Worm (Caenorhabditis elegans) whole organism, young adult: ENCODE data around the gene F13H10.1.
A peak's percentile ranks its signal among the peaks of the same experiment; 100 is the strongest.

Source experiments
- C06A6.2 ChIP-seq: fragments of 200-800 bp; sonication (Bioruptor generic); conservative IDR thresholded peaks from 2 replicates; pipeline ENCODE4 v1.3.6; 2022; ENCODE audit warnings: missing genetic modification characterization, missing compliant biosample characterization
- F37B4.10 ChIP-seq: fragments of 200-800 bp; sonication (Bioruptor generic); IDR thresholded peaks from 2 replicates; pipeline ENCODE4 v1.3.6; 2022; ENCODE audit warnings: missing genetic modification characterization, missing compliant biosample characterization
- F55B11.4 ChIP-seq: sonication (generic microtip); optimal IDR thresholded peaks from 2 replicates; lab custom pipeline; 2016; ENCODE audit warnings: missing compliant biosample characterization, missing genetic modification characterization, borderline replicate concordance; ENCODE audit not compliant: insufficient read depth
- F57C9.4 ChIP-seq: sonication (generic microtip); optimal IDR thresholded peaks from 2 replicates; lab custom pipeline; 2017; ENCODE audit warnings: mild to moderate bottlenecking, missing genetic modification characterization, missing compliant biosample characterization
- K12H6.12 ChIP-seq: fragments of 200-800 bp; sonication (Bioruptor generic); optimal IDR thresholded peaks from 2 replicates; lab custom pipeline; 2018; ENCODE audit warnings: mild to moderate bottlenecking, missing genetic modification characterization, missing compliant biosample characterization
- T07F8.4 ChIP-seq: sonication (generic microtip); optimal IDR thresholded peaks from 2 replicates; lab custom pipeline; 2016; ENCODE audit warnings: mild to moderate bottlenecking, missing genetic modification characterization, moderate library complexity, missing compliant biosample characterization
- Y79H2A.3 ChIP-seq: fragments of 200-800 bp; sonication (Bioruptor generic); conservative IDR thresholded peaks from 2 replicates; pipeline ENCODE4 v1.3.6; 2022; ENCODE audit warnings: missing genetic modification reagents, missing genetic modification characterization, missing compliant biosample characterization
- atf-7 ChIP-seq: sonication (generic microtip); optimal IDR thresholded peaks from 2 replicates; lab custom pipeline; 2017; ENCODE audit warnings: mild to moderate bottlenecking, missing genetic modification characterization, missing compliant biosample characterization
- attf-5 ChIP-seq: fragments of 200-800 bp; sonication (Bioruptor generic); optimal IDR thresholded peaks from 2 replicates; lab custom pipeline; 2018; ENCODE audit warnings: mild to moderate bottlenecking, missing genetic modification characterization, missing compliant biosample characterization
- ccch-3 ChIP-seq: fragments of 200-800 bp; sonication (Bioruptor generic); optimal IDR thresholded peaks from 2 replicates; lab custom pipeline; 2018; ENCODE audit warnings: mild to moderate bottlenecking, missing genetic modification characterization, missing compliant biosample characterization
- cebp-1 ChIP-seq, 2 experiments: fragments of 200-800 bp in 1 of 2; sonication (Bioruptor generic) in 1 of 2; sonication (generic microtip) in 1 of 2; IDR thresholded peaks in 1 of 2; optimal IDR thresholded peaks in 1 of 2; 2 replicates each; pipeline versions ENCODE4 v1.3.6 to Lab custom; 2017 to 2022; ENCODE audit warnings: missing compliant biosample characterization in 2 of 2, missing genetic modification characterization in 2 of 2, mild to moderate bottlenecking in 1 of 2, missing genetic modification reagents in 1 of 2, moderate library complexity in 1 of 2
- cebp-2 ChIP-seq: fragments of 200-800 bp; sonication (Bioruptor generic); IDR thresholded peaks from 2 replicates; pipeline ENCODE4 v1.3.6; 2022; ENCODE audit warnings: missing genetic modification characterization, missing compliant biosample characterization
- ceh-40 ChIP-seq: fragments of 200-800 bp; sonication (Bioruptor generic); IDR thresholded peaks from 2 replicates; pipeline ENCODE4 v1.3.6; 2022; ENCODE audit warnings: missing genetic modification characterization, missing compliant biosample characterization
- ceh-91 ChIP-seq: fragments of 200-800 bp; sonication (Bioruptor generic); IDR thresholded peaks from 2 replicates; pipeline ENCODE4 v1.3.6; 2022; ENCODE audit warnings: missing genetic modification reagents, missing genetic modification characterization, missing compliant biosample characterization
- chd-7 ChIP-seq: sonication (generic microtip); optimal IDR thresholded peaks from 2 replicates; lab custom pipeline; 2016; ENCODE audit warnings: mild to moderate bottlenecking, missing genetic modification characterization, moderate library complexity, missing compliant biosample characterization
- dox-1 ChIP-seq: fragments of 200-800 bp; sonication (Bioruptor generic); IDR thresholded peaks from 2 replicates; pipeline ENCODE4 v1.3.6; 2022; ENCODE audit warnings: missing genetic modification reagents, missing genetic modification characterization, missing compliant biosample characterization
- egl-18 ChIP-seq: fragments of 200-800 bp; sonication (Bioruptor generic); IDR thresholded peaks from 2 replicates; pipeline ENCODE4 v1.3.6; 2022; ENCODE audit warnings: missing genetic modification reagents, missing genetic modification characterization, missing compliant biosample characterization
- ets-4 ChIP-seq: fragments of 200-800 bp; sonication (Bioruptor generic); optimal IDR thresholded peaks from 2 replicates; lab custom pipeline; 2018; ENCODE audit warnings: mild to moderate bottlenecking, missing genetic modification characterization, missing compliant biosample characterization
- him-1 ChIP-seq: sonication (generic microtip); optimal IDR thresholded peaks from 2 replicates; lab custom pipeline; 2016; ENCODE audit warnings: missing genotype, missing genetic modification reagents, missing genetic modification characterization, missing compliant biosample characterization
- hlh-12 ChIP-seq: sonication (generic microtip); optimal IDR thresholded peaks from 2 replicates; lab custom pipeline; 2016; ENCODE audit warnings: missing genetic modification characterization, missing compliant biosample characterization
- lag-1 ChIP-seq: fragments of 200-800 bp; sonication (Bioruptor generic); IDR thresholded peaks from 2 replicates; pipeline ENCODE4 v1.3.6; 2022; ENCODE audit warnings: missing genetic modification reagents, missing genetic modification characterization, missing compliant biosample characterization
- let-607 ChIP-seq, 2 experiments: fragments of 200-800 bp in 1 of 2; sonication (Bioruptor generic) in 1 of 2; sonication (generic microtip) in 1 of 2; optimal IDR thresholded peaks; 2 replicates each; lab custom pipeline; 2016 to 2018; ENCODE audit warnings: mild to moderate bottlenecking in 2 of 2, missing compliant biosample characterization in 2 of 2, missing genetic modification characterization in 2 of 2, moderate library complexity in 2 of 2, missing genotype in 1 of 2
- lin-54 ChIP-seq: fragments of 200-800 bp; sonication (Bioruptor generic); optimal IDR thresholded peaks from 2 replicates; lab custom pipeline; 2018; ENCODE audit warnings: mild to moderate bottlenecking, missing genetic modification characterization, missing compliant biosample characterization
- mcd-1 ChIP-seq: fragments of 200-800 bp; sonication (Bioruptor generic); IDR thresholded peaks from 2 replicates; pipeline ENCODE4 v1.3.6; 2022; ENCODE audit warnings: missing genetic modification reagents, missing genetic modification characterization, missing compliant biosample characterization
- mxl-1 ChIP-seq: sonication (generic microtip); optimal IDR thresholded peaks from 2 replicates; lab custom pipeline; 2016; ENCODE audit warnings: missing genetic modification characterization, missing compliant biosample characterization
- nhr-80 ChIP-seq: sonication (generic microtip); optimal IDR thresholded peaks from 2 replicates; lab custom pipeline; 2016; ENCODE audit warnings: missing genetic modification characterization, missing compliant biosample characterization
- pbrm-1 ChIP-seq: fragments of 200-800 bp; sonication (Bioruptor generic); IDR thresholded peaks from 2 replicates; pipeline ENCODE4 v1.3.6; 2022; ENCODE audit warnings: missing genetic modification reagents, missing genetic modification characterization, missing compliant biosample characterization
- pha-4 ChIP-seq: fragments of 150-350 bp; sonication (generic microtip); optimal IDR thresholded peaks from 2 replicates; lab custom pipeline; 2014; ENCODE audit warnings: missing biosample characterization, missing genetic modification reagents, missing genetic modification characterization
- rec-8 ChIP-seq, 2 experiments: sonication (generic microtip); optimal IDR thresholded peaks; 2 replicates each; lab custom pipeline; 2016; ENCODE audit warnings: mild to moderate bottlenecking in 2 of 2, missing genetic modification characterization in 2 of 2, missing genetic modification reagents in 2 of 2, missing genotype in 2 of 2, missing biosample characterization in 1 of 2, missing compliant biosample characterization in 1 of 2, moderate library complexity in 1 of 2
- sdz-38 ChIP-seq: sonication (generic microtip); optimal IDR thresholded peaks from 2 replicates; lab custom pipeline; 2016; ENCODE audit warnings: missing genotype, missing genetic modification characterization, missing compliant biosample characterization
- snpc-1.3 ChIP-seq: sonication (generic microtip); optimal IDR thresholded peaks from 2 replicates; lab custom pipeline; 2017; ENCODE audit warnings: missing genetic modification characterization, mild to moderate bottlenecking, missing compliant biosample characterization, antibody characterized with exemption, moderate library complexity, missing genotype, missing genetic modification reagents; ENCODE audit not compliant: insufficient read depth
- somi-1 ChIP-seq: fragments of 200-800 bp; sonication (Bioruptor generic); optimal IDR thresholded peaks from 2 replicates; lab custom pipeline; 2018; ENCODE audit warnings: mild to moderate bottlenecking, missing genetic modification characterization, missing compliant biosample characterization
- zim-3 ChIP-seq: sonication (generic microtip); optimal IDR thresholded peaks from 2 replicates; lab custom pipeline; 2017; ENCODE audit warnings: mild to moderate bottlenecking, missing genetic modification characterization, moderate library complexity, missing compliant biosample characterization
- ztf-18 ChIP-seq: sonication (generic microtip); optimal IDR thresholded peaks from 2 replicates; lab custom pipeline; 2016; ENCODE audit warnings: missing genotype, mild to moderate bottlenecking, missing genetic modification characterization, missing compliant biosample characterization
- ztf-22 ChIP-seq: fragments of 200-800 bp; sonication (Bioruptor generic); optimal IDR thresholded peaks from 2 replicates; lab custom pipeline; 2018; ENCODE audit warnings: mild to moderate bottlenecking, missing genetic modification characterization, moderate library complexity, missing compliant biosample characterization
- ztf-6 ChIP-seq: fragments of 200-800 bp; sonication (Bioruptor generic); IDR thresholded peaks from 2 replicates; pipeline ENCODE4 v1.3.6; 2022; ENCODE audit warnings: missing genetic modification reagents, missing genetic modification characterization, missing compliant biosample characterization

Gene F13H10.1

ce11 chrIV:10970333-10970732 lies 34.0 kb upstream of the F13H10.1 start (continued):
- TF ChIP-seq mcd-1 (GFP tag; lab: Robert Waterston, UW) (no peak), K12H6.12 (no peak), hlh-12 (no peak), egl-18 (no peak), sdz-38 (tag; lab: Kevin White, UChicago) (no peak), F55B11.4 (tag; lab: Kevin White, UChicago) (no peak), ztf-18 (tag; lab: Kevin White, UChicago) (no peak), lag-1 (GFP tag; lab: Robert Waterston, UW) (no peak), ztf-22 (GFP tag; lab: Kevin White, UChicago) (peak; percentile 45), mxl-1 (tag; lab: Kevin White, UChicago) (no peak), Y79H2A.3 (no peak), atf-7 (tag; lab: Kevin White, UChicago) (no peak), let-607 (tag; optimal IDR thresholded peaks at IDR 0.05; lab: Kevin White, UChicago) (peak; percentile 34 to 66), rec-8 (tag; optimal IDR thresholded peaks at IDR 0.05; lab: Kevin White, UChicago) (no peak), ets-4 (GFP tag; lab: Kevin White, UChicago) (peak; percentile 77), chd-7 (tag; lab: Kevin White, UChicago) (no peak)
- TF ChIP-seq, all 124 proteins: peak for 4

- TF ChIP-seq mxl-1 (tag; lab: Kevin White, UChicago) (no peak), ceh-40 (no peak), zim-3 (no peak), ceh-91 (no peak), F37B4.10 (no peak), F57C9.4 (tag; lab: Kevin White, UChicago) (no peak), snpc-1.3 (no peak), nhr-80 (tag; lab: Kevin White, UChicago) (no peak), lin-54 (GFP tag; lab: Kevin White, UChicago) (no peak), T07F8.4 (tag; lab: Kevin White, UChicago) (no peak), dox-1 (GFP tag; lab: Robert Waterston, UW) (no peak), ccch-3 (no peak), cebp-2 (GFP tag; lab: Robert Waterston, UW) (no peak), pbrm-1 (GFP tag; lab: Robert Waterston, UW) (no peak)
Measured at ce11 chrIV:10970767-10971166, 33.6 kb upstream of the F13H10.1 start.

- no peak for TF ChIP-seq atf-7 (tag; lab: Kevin White, UChicago)
- no peak for TF ChIP-seq cebp-1 (GFP tag; IDR thresholded peaks at IDR 0.05; lab: Robert Waterston, UW)
- TF ChIP-seq cebp-1 (tag; optimal IDR thresholded peaks at IDR 0.05; lab: Kevin White, UChicago) = peak; percentile 29
- no peak for TF ChIP-seq attf-5 (GFP tag; lab: Kevin White, UChicago)
- TF ChIP-seq him-1 (tag; lab: Kevin White, UChicago) = no peak
- 0 out of 2 replicates have a peak, but pooled peaks have one; percentile 40 for TF ChIP-seq ztf-6
- peak; percentile 56 for TF ChIP-seq pha-4 (tag; lab: Kevin White, UChicago)
- TF ChIP-seq somi-1 (GFP tag; lab: Kevin White, UChicago) = no peak
- TF ChIP-seq C06A6.2 (GFP tag; lab: Robert Waterston, UW) = no peak
- TF ChIP-seq nhr-80 (tag; lab: Kevin White, UChicago) = peak; percentile 27
Measured at ce11 chrIV:10971636-10972199, 32.7 kb upstream of the F13H10.1 start.
